Worm (Caenorhabditis elegans) whole organism, L2 larva: Measurements from ENCODE around the gene srz-90.

Experiments used
- C34F6.9 ChIP-seq: fragments of 150-350 bp; optimal IDR thresholded peaks from 2 replicates; lab custom pipeline; 2014; ENCODE audit warnings: missing biosample characterization, missing genetic modification characterization
- F13H6.1 ChIP-seq: sonication (generic microtip); optimal IDR thresholded peaks from 2 replicates; lab custom pipeline; 2016; ENCODE audit warnings: missing genetic modification characterization, missing compliant biosample characterization
- Y55F3AM.14 ChIP-seq: fragments of 200-800 bp; sonication (Bioruptor generic); optimal IDR thresholded peaks from 2 replicates; lab custom pipeline; 2018; ENCODE audit warnings: mild to moderate bottlenecking, missing genetic modification characterization, missing compliant biosample characterization
- alr-1 ChIP-seq: fragments of 150-350 bp; optimal IDR thresholded peaks from 2 replicates; lab custom pipeline; 2014; ENCODE audit warnings: missing biosample characterization, missing genetic modification characterization
- aly-2 ChIP-seq: fragments of 150-350 bp; optimal IDR thresholded peaks from 2 replicates; lab custom pipeline; 2014; ENCODE audit warnings: missing biosample characterization, missing genetic modification characterization
- ama-1 ChIP-seq: fragments of 150-350 bp; optimal IDR thresholded peaks from 2 replicates; lab custom pipeline; 2018; ENCODE audit warnings: inconsistent platforms
- blmp-1 ChIP-seq: sonication (generic microtip); optimal IDR thresholded peaks from 2 replicates; lab custom pipeline; 2017; ENCODE audit warnings: missing genetic modification characterization, mild to moderate bottlenecking, missing compliant biosample characterization, antibody characterized with exemption, moderate library complexity; ENCODE audit not compliant: insufficient read depth
- ceh-16 ChIP-seq: fragments of 150-350 bp; optimal IDR thresholded peaks from 2 replicates; lab custom pipeline; 2014; ENCODE audit warnings: missing biosample characterization, missing genetic modification characterization
- ceh-82 ChIP-seq: fragments of 150-350 bp; optimal IDR thresholded peaks from 2 replicates; lab custom pipeline; 2014; ENCODE audit warnings: missing biosample characterization, missing genetic modification characterization
- crh-2 ChIP-seq: sonication (generic microtip); optimal IDR thresholded peaks from 2 replicates; lab custom pipeline; 2017; ENCODE audit warnings: missing biosample characterization, missing genetic modification characterization
- dmd-4 ChIP-seq: sonication (generic microtip); optimal IDR thresholded peaks from 2 replicates; lab custom pipeline; 2017; ENCODE audit warnings: missing biosample characterization, missing genetic modification characterization
- egl-27 ChIP-seq: sonication (generic microtip); optimal IDR thresholded peaks from 3 replicates; lab custom pipeline; 2017; ENCODE audit warnings: missing biosample characterization, missing genetic modification reagents, missing genetic modification characterization
- elt-3 ChIP-seq: sonication (generic microtip); optimal IDR thresholded peaks from 2 replicates; lab custom pipeline; 2017; ENCODE audit warnings: missing biosample characterization, missing genetic modification characterization
- gmeb-1 ChIP-seq: fragments of 150-350 bp; optimal IDR thresholded peaks from 2 replicates; lab custom pipeline; 2014; ENCODE audit warnings: missing biosample characterization, missing genetic modification characterization
- lin-11 ChIP-seq: fragments of 150-350 bp; sonication (generic microtip); optimal IDR thresholded peaks from 2 replicates; lab custom pipeline; 2014; ENCODE audit warnings: missing biosample characterization, missing genetic modification characterization, inconsistent platforms, mixed read lengths
- lin-13 ChIP-seq: fragments of 150-350 bp; optimal IDR thresholded peaks from 2 replicates; lab custom pipeline; 2014; ENCODE audit warnings: missing biosample characterization, missing genetic modification reagents, missing genetic modification characterization
- lsy-2 ChIP-seq, 2 experiments: fragments of 150-350 bp in 1 of 2; sonication (generic microtip) in 1 of 2; optimal IDR thresholded peaks; 2 replicates each; lab custom pipeline; 2014 to 2017; ENCODE audit warnings: missing biosample characterization in 2 of 2, missing genetic modification characterization in 2 of 2
- mab-5 ChIP-seq: fragments of 150-350 bp; optimal IDR thresholded peaks from 2 replicates; lab custom pipeline; 2014; ENCODE audit warnings: missing biosample characterization, missing genetic modification characterization
- nhr-11 ChIP-seq: fragments of 150-350 bp; optimal IDR thresholded peaks from 2 replicates; lab custom pipeline; 2014; ENCODE audit warnings: missing biosample characterization, missing genetic modification characterization
- nhr-12 ChIP-seq: fragments of 150-350 bp; optimal IDR thresholded peaks from 2 replicates; lab custom pipeline; 2014; ENCODE audit warnings: missing biosample characterization, missing genetic modification characterization
- nhr-21 ChIP-seq: fragments of 150-350 bp; optimal IDR thresholded peaks from 2 replicates; lab custom pipeline; 2014; ENCODE audit warnings: missing biosample characterization, missing genetic modification characterization
- nhr-23 ChIP-seq: fragments of 150-350 bp; optimal IDR thresholded peaks from 2 replicates; lab custom pipeline; 2014; ENCODE audit warnings: missing biosample characterization, missing genetic modification reagents, missing genetic modification characterization
- nhr-237 ChIP-seq: fragments of 150-350 bp; optimal IDR thresholded peaks from 2 replicates; lab custom pipeline; 2014; ENCODE audit warnings: missing biosample characterization, missing genetic modification characterization
- nhr-25 ChIP-seq: fragments of 150-350 bp; sonication (generic microtip); optimal IDR thresholded peaks from 3 replicates; lab custom pipeline; 2014; ENCODE audit warnings: missing biosample characterization, missing genetic modification characterization
- peb-1 ChIP-seq: fragments of 150-350 bp; optimal IDR thresholded peaks from 2 replicates; lab custom pipeline; 2014; ENCODE audit warnings: missing biosample characterization, missing genetic modification characterization
- sma-3 ChIP-seq: sonication (generic microtip); optimal IDR thresholded peaks from 2 replicates; lab custom pipeline; 2016; ENCODE audit warnings: missing genetic modification reagents, missing genetic modification characterization, missing compliant biosample characterization
- sma-9 ChIP-seq, 2 experiments: fragments of 150-350 bp in 1 of 2; sonication (generic microtip) in 1 of 2; optimal IDR thresholded peaks; 2 replicates each; lab custom pipeline; 2014 to 2016; ENCODE audit warnings: missing genetic modification characterization in 2 of 2, mild to moderate bottlenecking in 1 of 2, missing biosample characterization in 1 of 2, missing compliant biosample characterization in 1 of 2, missing genetic modification reagents in 1 of 2, moderate library complexity in 1 of 2
- snpc-4 ChIP-seq: fragments of 150-350 bp; optimal IDR thresholded peaks from 2 replicates; lab custom pipeline; 2014; ENCODE audit warnings: missing biosample characterization, missing genetic modification characterization
- unc-55 ChIP-seq: fragments of 150-350 bp; sonication (generic microtip); optimal IDR thresholded peaks from 3 replicates; lab custom pipeline; 2014; ENCODE audit warnings: missing biosample characterization, missing genetic modification reagents, missing genetic modification characterization
- unc-62 ChIP-seq: fragments of 150-350 bp; optimal IDR thresholded peaks from 2 replicates; lab custom pipeline; 2014; ENCODE audit warnings: missing biosample characterization, missing genetic modification reagents, missing genetic modification characterization
- zag-1 ChIP-seq: fragments of 150-350 bp; optimal IDR thresholded peaks from 2 replicates; lab custom pipeline; 2014; ENCODE audit warnings: missing biosample characterization, missing genetic modification characterization
- ztf-1 ChIP-seq: fragments of 200-800 bp; sonication (Bioruptor generic); conservative IDR thresholded peaks from 2 replicates; pipeline ENCODE4 v1.3.6; 2022; ENCODE audit warnings: missing genetic modification characterization, missing compliant biosample characterization
- ztf-11 ChIP-seq: sonication (generic microtip); optimal IDR thresholded peaks from 2 replicates; lab custom pipeline; 2017; ENCODE audit warnings: missing biosample characterization, missing genetic modification characterization

Gene srz-90

DNA sequence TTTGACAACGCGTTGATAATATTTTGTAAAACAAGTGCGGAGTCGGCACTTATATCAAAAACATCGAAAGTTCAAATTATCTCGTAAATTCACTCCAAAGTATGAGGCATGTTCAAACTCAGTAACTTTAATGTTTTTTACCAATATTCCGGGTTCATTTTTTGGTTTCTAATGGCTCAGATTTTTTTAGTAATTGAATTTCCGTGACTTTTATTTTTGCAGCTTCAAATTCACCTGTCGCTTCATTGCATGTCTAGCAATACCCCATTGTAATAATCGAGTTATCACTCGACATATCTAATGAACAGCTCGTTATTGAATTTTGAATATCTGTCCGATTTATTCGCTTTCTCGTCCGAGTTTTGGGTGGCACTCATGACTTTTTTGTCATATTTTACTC is at the start of gene srz-90:
TSS of gene srz-90 (plus strand) at position 301 of the 400 bp plus-strand sequence.
- TF ChIP-seq zag-1 (tag; lab: Kevin White, UChicago) (no peak), nhr-11 (tag; lab: Kevin White, UChicago) (no peak), sma-9 (GFP tag; optimal IDR thresholded peaks at IDR 0.05; lab: Kevin White, UChicago) (no peak), sma-9 (tag; optimal IDR thresholded peaks at IDR 0.05; lab: Kevin White, UChicago) (no peak), nhr-23 (tag; lab: Kevin White, UChicago) (no peak), ztf-11 (tag; lab: Kevin White, UChicago) (no peak), ama-1 (no peak), ztf-1 (no peak), nhr-21 (no peak), elt-3 (tag; lab: Kevin White, UChicago) (no peak), ceh-16 (tag; lab: Kevin White, UChicago) (no peak), unc-62 (GFP tag; lab: Kevin White, UChicago) (no peak), mab-5 (tag; lab: Kevin White, UChicago) (no peak), Y55F3AM.14 (GFP tag; lab: Kevin White, UChicago) (no peak), peb-1 (tag; lab: Kevin White, UChicago) (no peak), aly-2 (tag; lab: Kevin White, UChicago) (no peak), egl-27 (tag; lab: Kevin White, UChicago) (no peak)
- TF ChIP-seq, all 48 proteins: peak for 0

DNA sequence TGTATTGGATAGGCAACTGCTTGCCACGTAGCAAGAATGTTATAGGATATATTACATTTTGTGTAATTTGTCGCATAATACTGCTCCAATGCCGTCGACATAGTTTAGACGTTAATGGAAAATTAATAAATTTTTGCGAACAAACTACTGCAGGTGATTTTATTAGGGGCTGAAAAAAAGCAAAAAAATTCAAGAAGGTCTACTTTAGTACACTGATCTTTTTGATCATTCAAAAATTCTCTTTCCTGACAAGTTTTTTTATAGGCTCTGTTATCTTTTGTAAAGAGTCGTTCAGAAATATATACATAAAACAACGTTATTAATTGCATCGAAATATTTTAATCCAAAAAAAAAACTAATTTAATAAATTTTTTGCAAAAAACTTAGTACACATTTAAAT is 42.8 kb upstream of the srz-90 start, which contains the start of gene srh-111:
TSS of gene srh-111 (minus strand) at position 101 of the 400 bp plus-strand sequence.
- TF ChIP-seq alr-1 (tag; lab: Kevin White, UChicago) (no peak), nhr-21 (no peak), lin-13 (GFP tag; lab: Kevin White, UChicago) (no peak), ztf-11 (tag; lab: Kevin White, UChicago) (no peak), blmp-1 (tag; lab: Kevin White, UChicago) (no peak), nhr-25 (tag; lab: Kevin White, UChicago) (no peak), dmd-4 (tag; lab: Kevin White, UChicago) (no peak), aly-2 (tag; lab: Kevin White, UChicago) (no peak), elt-3 (tag; lab: Kevin White, UChicago) (no peak), unc-62 (GFP tag; lab: Kevin White, UChicago) (no peak), C34F6.9 (no peak), F13H6.1 (tag; lab: Kevin White, UChicago) (no peak), nhr-12 (tag; lab: Kevin White, UChicago) (no peak), crh-2 (tag; lab: Kevin White, UChicago) (no peak), sma-3 (GFP tag; lab: Kevin White, UChicago) (no peak), snpc-4 (no peak), unc-55 (GFP tag; lab: Kevin White, UChicago) (no peak), ceh-82 (tag; lab: Kevin White, UChicago) (no peak)

DNA sequence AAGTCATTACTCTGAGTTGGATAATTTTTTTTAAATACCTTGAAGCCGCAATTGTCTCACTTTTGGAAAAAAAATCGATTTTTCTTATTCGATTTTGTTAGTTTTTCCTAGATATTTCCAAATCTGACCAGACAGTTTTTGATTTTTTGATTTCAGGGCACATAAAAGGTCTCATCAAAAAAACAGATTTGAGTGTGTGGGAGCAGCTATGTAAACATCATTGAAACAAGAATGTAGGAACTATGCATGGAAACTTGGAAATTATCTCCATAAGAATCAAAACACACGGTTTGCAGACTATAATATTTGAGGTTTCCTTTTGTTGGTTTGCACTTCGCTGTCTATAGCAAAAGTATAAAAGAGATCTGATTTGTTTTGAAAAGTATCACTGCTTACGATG is 41.8 kb upstream of the srz-90 start, which contains the start of gene scl-24:
TSS of gene scl-24 (plus strand) at position 301 of the 400 bp plus-strand sequence.
- TF ChIP-seq nhr-11 (tag; lab: Kevin White, UChicago) (no peak), nhr-237 (tag; lab: Kevin White, UChicago) (no peak)

DNA sequence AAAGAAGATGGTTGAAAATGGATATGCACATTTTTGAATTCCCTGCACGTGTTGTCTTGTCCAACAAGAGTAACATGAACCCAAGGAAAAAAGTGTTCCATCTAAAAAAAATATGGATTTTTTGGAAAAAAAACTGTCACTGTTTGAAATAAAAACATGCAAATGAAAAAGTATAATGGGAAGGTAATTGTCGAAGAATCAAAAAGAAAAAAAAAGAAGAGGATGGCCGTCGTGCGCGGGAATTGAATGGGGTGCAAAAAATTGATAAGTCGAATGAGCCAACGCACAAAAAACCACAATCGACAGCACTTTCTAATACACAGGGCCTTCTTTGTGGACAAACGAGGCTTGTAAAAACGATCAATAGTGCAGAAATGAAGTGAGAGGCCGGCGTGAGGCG is 34.1 kb upstream of the srz-90 start, which contains the start of gene fbxa-102:
TSS of gene fbxa-102 (minus strand) at position 101 of the 400 bp plus-strand sequence.
- TF ChIP-seq ceh-82 (tag; lab: Kevin White, UChicago): no peak
- TF ChIP-seq lsy-2 (tag; optimal IDR thresholded peaks at IDR 0.05; lab: Kevin White, UChicago): no peak
- TF ChIP-seq ztf-11 (tag; lab: Kevin White, UChicago): no peak
- no peak for TF ChIP-seq lin-11 (tag; lab: Kevin White, UChicago)
- TF ChIP-seq sma-9 (GFP tag; optimal IDR thresholded peaks at IDR 0.05; lab: Kevin White, UChicago): no peak
- TF ChIP-seq sma-9 (tag; optimal IDR thresholded peaks at IDR 0.05; lab: Kevin White, UChicago): no peak
- TF ChIP-seq gmeb-1 (tag; lab: Kevin White, UChicago): no peak
- TF ChIP-seq snpc-4: no peak
- no peak for TF ChIP-seq aly-2 (tag; lab: Kevin White, UChicago)

DNA sequence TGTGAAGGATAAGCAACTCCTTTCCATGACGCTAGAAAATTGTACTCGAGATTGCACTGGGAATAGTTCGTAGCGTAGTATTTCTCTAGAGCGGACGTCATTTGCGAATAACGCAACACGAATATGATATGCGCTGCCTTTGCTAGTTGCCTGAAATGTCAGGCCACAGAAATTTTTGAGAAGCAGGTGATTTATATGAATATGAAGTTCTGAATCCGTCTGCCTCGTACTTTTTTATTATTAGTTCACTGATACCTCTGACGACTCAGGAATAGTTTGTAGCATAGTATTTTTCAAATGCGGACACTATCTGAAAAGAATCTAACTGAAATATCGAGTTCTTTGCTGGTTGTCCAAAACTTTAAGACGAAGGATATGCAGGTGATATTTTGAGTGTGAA is 31.8 kb upstream of the srz-90 start, which contains the start of gene srh-118:
TSS of gene srh-118 (minus strand) at position 101 of the 400 bp plus-strand sequence.
- no peak for TF ChIP-seq nhr-23 (tag; lab: Kevin White, UChicago)
- TF ChIP-seq, all 48 proteins: peak for 0
